Fruit fly (Drosophila melanogaster): Measurements from ENCODE around the gene Hasp.

- TF ChIP-seq CTCF (optimal IDR thresholded peaks at IDR 0.05) (no peak), CG8478 (optimal IDR thresholded peaks at IDR 0.05) (no peak)
Observed at dm6 chr2L:19537779-19538456, 20.9 kb upstream of the Hasp start, which contains the start of gene CG13082.

All from S2 (cell line).